Worm (Caenorhabditis elegans): ENCODE results near the gene iff-2.

iff-2 gene

DNA sequence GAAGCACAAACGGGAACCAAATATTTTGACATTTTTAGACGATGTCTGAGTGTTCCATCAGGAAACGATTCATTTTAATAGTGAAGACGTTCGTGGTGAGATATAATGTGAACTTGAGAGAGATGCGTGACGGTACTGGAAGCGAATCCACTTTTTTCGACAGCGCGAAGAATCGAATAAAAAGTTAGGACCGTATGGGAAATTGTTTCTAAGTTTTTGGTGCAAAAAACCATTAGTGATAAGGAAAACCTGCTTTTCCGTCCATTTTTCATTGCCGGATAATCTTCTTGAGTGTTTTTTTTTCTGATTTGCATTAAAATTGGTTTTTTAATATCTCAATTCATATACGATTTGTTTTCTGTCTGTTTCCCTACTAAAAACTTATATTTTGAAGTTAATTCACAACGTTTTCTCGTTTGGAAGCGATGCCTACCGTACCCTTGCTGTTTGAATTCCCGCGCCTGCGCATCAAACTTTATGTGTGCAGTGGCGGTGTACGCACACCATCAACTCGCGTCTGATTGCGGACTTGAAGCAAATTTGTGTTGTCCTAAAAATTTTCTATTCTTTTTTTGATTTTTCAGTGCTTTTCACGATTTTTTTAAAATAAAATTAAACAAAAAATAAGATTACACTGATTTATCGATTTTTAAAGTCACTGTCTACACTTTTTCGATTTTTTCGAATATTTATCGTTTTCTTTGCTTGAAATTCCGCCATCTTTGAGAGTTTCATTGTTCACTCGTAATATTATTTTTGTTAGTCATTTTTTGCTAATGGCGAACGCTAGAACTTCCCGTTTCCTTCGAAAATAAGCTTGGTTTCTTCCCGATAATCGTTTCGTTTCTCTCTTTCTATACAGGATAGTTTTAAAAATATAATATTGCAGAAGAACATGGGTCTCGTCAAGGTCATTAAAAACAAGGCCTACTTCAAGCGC, 8.1 kb upstream of the iff-2 start, which contains the start of the genes col-38 and rpl-5:
Gene col-38, minus strand, starts transcription at position 51 of the 940 bp plus-strand sequence.
Gene rpl-5, plus strand, starts transcription at position 890 of the 940 bp plus-strand sequence.
- peak; percentile 25 for TF ChIP-seq him-1 (tag; optimal IDR thresholded peaks at IDR 0.05)
- TF ChIP-seq ceh-100 (GFP tag; IDR thresholded peaks at IDR 0.05), result peak; percentile 48; the same call in 1 of the 2 replicates
- peak; percentile 37 for TF ChIP-seq snpc-4 (GFP tag; optimal IDR thresholded peaks at IDR 0.05)
- TF ChIP-seq snpc-4 (tag; optimal IDR thresholded peaks at IDR 0.05), result peak; percentile 36 to 75 (median 56)
- peak; percentile 64 for TF ChIP-seq K12H6.12 (tag; optimal IDR thresholded peaks at IDR 0.05)
- TF ChIP-seq pbrm-1 (GFP tag; IDR thresholded peaks at IDR 0.05), result peak; percentile 83
- no peak for TF ChIP-seq ama-1 (optimal IDR thresholded peaks at IDR 0.05)
- peak in 1 of 2 experiments; percentile 26 for TF ChIP-seq ama-1 (GFP tag; optimal IDR thresholded peaks at IDR 0.05)
- TF ChIP-seq F52B5.7 (tag; optimal IDR thresholded peaks at IDR 0.05), result no peak
- TF ChIP-seq F23B12.7 (tag; optimal IDR thresholded peaks at IDR 0.05; ENCODE audit: insufficient read depth), result peak; percentile 96
- TF ChIP-seq tlf-1 (GFP tag; optimal IDR thresholded peaks at IDR 0.05), result peak; percentile 64
- TF ChIP-seq F10E7.11 (tag; optimal IDR thresholded peaks at IDR 0.05), result no peak
- TF ChIP-seq ztf-28 (GFP tag; IDR thresholded peaks at IDR 0.05), result 0 out of 2 replicates have a peak, but pooled peaks have one; percentile 36
- peak; percentile 80 for TF ChIP-seq madf-6 (GFP tag; IDR thresholded peaks at IDR 0.05)
- 0 out of 2 replicates have a peak, but pooled peaks have one; percentile 59 for TF ChIP-seq nfyb-1 (GFP tag; IDR thresholded peaks at IDR 0.05)
- peak; percentile 25; the same call in 1 of the 2 replicates for TF ChIP-seq cebp-1 (GFP tag; IDR thresholded peaks at IDR 0.05)
- peak; percentile 72 for TF ChIP-seq cebp-1 (tag; optimal IDR thresholded peaks at IDR 0.05)
- peak; percentile 90 for TF ChIP-seq mcd-1 (GFP tag; IDR thresholded peaks at IDR 0.05)
- peak; percentile 52 for TF ChIP-seq nhr-80 (tag; optimal IDR thresholded peaks at IDR 0.05)
- TF ChIP-seq somi-1 (GFP tag; optimal IDR thresholded peaks at IDR 0.05), result no peak
- no peak for TF ChIP-seq hmg-20 (GFP tag; IDR thresholded peaks at IDR 0.05)
- peak; percentile 88 for TF ChIP-seq efl-1 (GFP tag; optimal IDR thresholded peaks at IDR 0.05)
- TF ChIP-seq hlh-26 (GFP tag; conservative IDR thresholded peaks at IDR 0.05), result no peak
- TF ChIP-seq rcor-1 (GFP tag; IDR thresholded peaks at IDR 0.05), result peak; percentile 69; the same call in 1 of the 2 replicates
- no peak for TF ChIP-seq F39B2.1 (GFP tag; IDR thresholded peaks at IDR 0.05)
- peak; percentile 62 for TF ChIP-seq hmg-1.2 (GFP tag; IDR thresholded peaks at IDR 0.05)
- peak; percentile 56 for TF ChIP-seq athp-1 (tag; optimal IDR thresholded peaks at IDR 0.05)
- TF ChIP-seq lag-1 (GFP tag; IDR thresholded peaks at IDR 0.05), result no peak
- peak; percentile 98 for TF ChIP-seq lin-54 (GFP tag; optimal IDR thresholded peaks at IDR 0.05)
- TF ChIP-seq ZK185.1 (tag; optimal IDR thresholded peaks at IDR 0.05; ENCODE audit: poor library complexity, severe bottlenecking), result peak; percentile 58
- 0 out of 2 replicates have a peak, but pooled peaks have one; percentile 64 for TF ChIP-seq Y95B8A.8 (GFP tag; IDR thresholded peaks at IDR 0.05)
- 0 out of 2 replicates have a peak, but pooled peaks have one; percentile 27 for TF ChIP-seq B0019.2 (GFP tag; conservative IDR thresholded peaks at IDR 0.05)
- no peak for TF ChIP-seq C17E4.6 (GFP tag; IDR thresholded peaks at IDR 0.05)
- no peak for TF ChIP-seq let-526 (GFP tag; IDR thresholded peaks at IDR 0.05)
- TF ChIP-seq sdz-38 (tag; optimal IDR thresholded peaks at IDR 0.05), result no peak
- peak; percentile 63 for TF ChIP-seq tbp1 (GFP tag; optimal IDR thresholded peaks at IDR 0.05)
- peak; percentile 16 for TF ChIP-seq unc-130 (GFP tag; optimal IDR thresholded peaks at IDR 0.05)
- TF ChIP-seq ztf-26 (tag; optimal IDR thresholded peaks at IDR 0.05), result peak; percentile 29
- TF ChIP-seq T07F8.4 (tag; optimal IDR thresholded peaks at IDR 0.05), result no peak
- peak; percentile 91 for TF ChIP-seq snpc-1.3 (tag; optimal IDR thresholded peaks at IDR 0.05; ENCODE audit: insufficient read depth)
- peak; percentile 79 for TF ChIP-seq snpc-3.4 (tag; optimal IDR thresholded peaks at IDR 0.05)
- TF ChIP-seq bed-2 (GFP tag; IDR thresholded peaks at IDR 0.05), result no peak
- TF ChIP-seq lsl-1 (GFP tag; optimal IDR thresholded peaks at IDR 0.05), result peak; percentile 86
- peak; percentile 67 to 91 (median 74) for TF ChIP-seq lin-35 (GFP tag; optimal IDR thresholded peaks at IDR 0.05)
- TF ChIP-seq ceh-91 (GFP tag; IDR thresholded peaks at IDR 0.05), result peak; percentile 72
- TF ChIP-seq B0336.3 (GFP tag; IDR thresholded peaks at IDR 0.05), result peak; percentile 65
